Fruit fly (Drosophila melanogaster) whole organism, pupa: ENCODE data around the gene CG6686.

Source experiments
- CG12605 ChIP-seq: fragments of 200-800 bp; sonication (Bioruptor generic); IDR thresholded peaks from 2 replicates; pipeline ENCODE4 v1.3.6; 2022; ENCODE audit warnings: missing biosample characterization, missing genetic modification characterization
- CG8301 ChIP-seq: fragments of 200-800 bp; sonication (Bioruptor generic); optimal IDR thresholded peaks from 2 replicates; lab custom pipeline; 2018; ENCODE audit warnings: missing biosample characterization, mild to moderate bottlenecking, missing genetic modification characterization
- Snoo ChIP-seq: fragments of 200-800 bp; sonication (Bioruptor generic); optimal IDR thresholded peaks from 3 replicates; lab custom pipeline; 2017; ENCODE audit warnings: missing biosample characterization, mild to moderate bottlenecking, missing genetic modification characterization, inconsistent platforms

- no peak for TF ChIP-seq CG12605 (GFP tag; lab: Robert Waterston, UW)
- no peak for TF ChIP-seq CG8301 (tag; lab: Kevin White, UChicago)
- TF ChIP-seq Snoo (tag; lab: Kevin White, UChicago), result no peak
Measured at dm6 chr2L:11943829-11944228, 44.0 kb downstream of the CG6686 start, which contains the start of gene Crys.
